Worm (Caenorhabditis elegans) whole organism, L1 larva: ENCODE results near the gene Y45G5AM.5.

Source experiments
- C34B4.2 ChIP-seq: sonication (generic microtip); optimal IDR thresholded peaks from 2 replicates; lab custom pipeline; 2017; ENCODE audit warnings: mild to moderate bottlenecking, missing genetic modification characterization, missing compliant biosample characterization
- Y116A8C.19 ChIP-seq: sonication (generic microtip); optimal IDR thresholded peaks from 2 replicates; lab custom pipeline; 2016; ENCODE audit warnings: missing compliant biosample characterization, missing genetic modification characterization, borderline replicate concordance
- aha-1 ChIP-seq: fragments of 150-350 bp; optimal IDR thresholded peaks from 2 replicates; lab custom pipeline; 2014; ENCODE audit warnings: missing biosample characterization, missing genetic modification characterization
- alr-1 ChIP-seq: fragments of 200-800 bp; sonication (Bioruptor generic); optimal IDR thresholded peaks from 2 replicates; lab custom pipeline; 2018; ENCODE audit warnings: borderline replicate concordance, mild to moderate bottlenecking, missing genetic modification characterization, missing compliant biosample characterization
- ceh-82 ChIP-seq, 3 experiments: fragments of 150-350 bp in 1 of 3; sonication (generic microtip) in 2 of 3; optimal IDR thresholded peaks; 2 replicates each; lab custom pipeline; 2014 to 2017; ENCODE audit warnings: missing biosample characterization in 3 of 3, missing genetic modification characterization in 3 of 3
- ceh-88 ChIP-seq: fragments of 200-800 bp; sonication (Bioruptor generic); IDR thresholded peaks from 2 replicates; pipeline ENCODE4 v1.3.6; 2022; ENCODE audit warnings: missing genetic modification characterization, missing compliant biosample characterization
- ceh-90 ChIP-seq: sonication (generic microtip); optimal IDR thresholded peaks from 2 replicates; lab custom pipeline; 2016; ENCODE audit warnings: missing genetic modification characterization, missing compliant biosample characterization
- ces-1 ChIP-seq: fragments of 150-350 bp; optimal IDR thresholded peaks from 2 replicates; lab custom pipeline; 2014; ENCODE audit warnings: missing biosample characterization, missing genetic modification reagents, missing genetic modification characterization
- dpl-1 ChIP-seq, 3 experiments: fragments of 150-350 bp in 2 of 3; sonication (generic microtip) in 1 of 3; optimal IDR thresholded peaks; 2 replicates each; lab custom pipeline; 2014 to 2017; ENCODE audit warnings: missing biosample characterization in 3 of 3, missing genetic modification characterization in 3 of 3, missing genetic modification reagents in 3 of 3
- dsc-1 ChIP-seq: sonication (generic microtip); optimal IDR thresholded peaks from 2 replicates; lab custom pipeline; 2016; ENCODE audit warnings: mild to moderate bottlenecking, missing genetic modification characterization, missing compliant biosample characterization
- efl-3 ChIP-seq: fragments of 200-800 bp; sonication (Bioruptor generic); optimal IDR thresholded peaks from 2 replicates; lab custom pipeline; 2018; ENCODE audit warnings: mild to moderate bottlenecking, missing genetic modification characterization, missing compliant biosample characterization
- egl-27 ChIP-seq, 2 experiments: fragments of 150-350 bp in 1 of 2; sonication (generic microtip); optimal IDR thresholded peaks; 3 replicates each; lab custom pipeline; 2017 to 2018; ENCODE audit warnings: missing biosample characterization in 2 of 2, missing genetic modification characterization in 2 of 2, missing genetic modification reagents in 2 of 2
- elt-2 ChIP-seq: sonication (generic microtip); optimal IDR thresholded peaks from 2 replicates; lab custom pipeline; 2016; ENCODE audit warnings: missing genetic modification characterization, mild to moderate bottlenecking, inconsistent platforms, missing compliant biosample characterization, missing genetic modification reagents
- elt-3 ChIP-seq, 6 experiments: fragments of 150-350 bp in 1 of 6; sonication (generic microtip); optimal IDR thresholded peaks; 2 replicates each; lab custom pipeline; 2017 to 2018; ENCODE audit warnings: missing biosample characterization in 6 of 6, missing genetic modification characterization in 6 of 6, inconsistent platforms in 1 of 6
- ets-5 ChIP-seq: fragments of 200-800 bp; sonication (Bioruptor generic); IDR thresholded peaks from 2 replicates; pipeline ENCODE4 v1.3.6; 2022; ENCODE audit warnings: missing genetic modification characterization, missing compliant biosample characterization
- fkh-4 ChIP-seq: sonication (generic microtip); optimal IDR thresholded peaks from 2 replicates; lab custom pipeline; 2016; ENCODE audit warnings: missing compliant biosample characterization, missing genetic modification characterization, borderline replicate concordance
- fkh-8 ChIP-seq: sonication (generic microtip); optimal IDR thresholded peaks from 2 replicates; lab custom pipeline; 2016; ENCODE audit warnings: mild to moderate bottlenecking, missing genetic modification characterization, missing compliant biosample characterization
- grh-1 ChIP-seq: fragments of 200-800 bp; sonication (Bioruptor generic); IDR thresholded peaks from 2 replicates; pipeline ENCODE4 v1.3.6; 2022; ENCODE audit warnings: missing genetic modification reagents, missing genetic modification characterization, missing compliant biosample characterization
- hlh-17 ChIP-seq: fragments of 200-800 bp; sonication (Bioruptor generic); optimal IDR thresholded peaks from 2 replicates; lab custom pipeline; 2018; ENCODE audit warnings: missing genetic modification characterization, mild to moderate bottlenecking, missing compliant biosample characterization, moderate library complexity, borderline replicate concordance
- hlh-4 ChIP-seq: sonication (generic microtip); optimal IDR thresholded peaks from 2 replicates; lab custom pipeline; 2016; ENCODE audit warnings: mild to moderate bottlenecking, missing genetic modification characterization, missing compliant biosample characterization
- hpl-2 ChIP-seq: fragments of 150-350 bp; optimal IDR thresholded peaks from 2 replicates; lab custom pipeline; 2014; ENCODE audit warnings: missing biosample characterization, missing genetic modification reagents, missing genetic modification characterization
- irx-1 ChIP-seq: sonication (generic microtip); optimal IDR thresholded peaks from 2 replicates; lab custom pipeline; 2016; ENCODE audit warnings: missing genetic modification characterization, missing compliant biosample characterization
- jun-1 ChIP-seq: fragments of 150-350 bp; optimal IDR thresholded peaks from 2 replicates; lab custom pipeline; 2014; ENCODE audit warnings: missing biosample characterization, missing genetic modification reagents, missing genetic modification characterization
- lin-13 ChIP-seq: fragments of 150-350 bp; optimal IDR thresholded peaks from 2 replicates; lab custom pipeline; 2014; ENCODE audit warnings: missing biosample characterization, missing genetic modification reagents, missing genetic modification characterization
- lin-14 ChIP-seq: fragments of 200-800 bp; sonication (Bioruptor generic); optimal IDR thresholded peaks from 2 replicates; lab custom pipeline; 2018; ENCODE audit warnings: mild to moderate bottlenecking, missing genetic modification characterization, moderate library complexity, missing compliant biosample characterization
- lin-15B ChIP-seq: fragments of 150-350 bp; sonication (generic microtip); optimal IDR thresholded peaks from 3 replicates; lab custom pipeline; 2014; ENCODE audit warnings: missing biosample characterization, missing genetic modification characterization
- lin-39 ChIP-seq: fragments of 150-350 bp; optimal IDR thresholded peaks from 2 replicates; lab custom pipeline; 2014; ENCODE audit warnings: missing biosample characterization, missing genetic modification reagents, missing genetic modification characterization
- lsy-2 ChIP-seq, 2 experiments: fragments of 150-350 bp; optimal IDR thresholded peaks; 2 replicates each; lab custom pipeline; 2014; ENCODE audit warnings: missing biosample characterization in 2 of 2, missing genetic modification characterization in 2 of 2
- mab-9 ChIP-seq: fragments of 200-800 bp; sonication (Bioruptor generic); IDR thresholded peaks from 2 replicates; pipeline ENCODE4 v1.3.6; 2022; ENCODE audit warnings: missing genetic modification reagents, missing genetic modification characterization, missing compliant biosample characterization
- mdl-1 ChIP-seq, 2 experiments: fragments of 150-350 bp; optimal IDR thresholded peaks; 2 replicates each; lab custom pipeline; 2014 to 2017; ENCODE audit warnings: missing biosample characterization in 2 of 2, missing genetic modification characterization in 2 of 2, inconsistent platforms in 1 of 2
- nhr-11 ChIP-seq: fragments of 150-350 bp; optimal IDR thresholded peaks from 2 replicates; lab custom pipeline; 2014; ENCODE audit warnings: missing biosample characterization, missing genetic modification characterization
- nhr-12 ChIP-seq: sonication (generic microtip); optimal IDR thresholded peaks from 2 replicates; lab custom pipeline; 2017; ENCODE audit warnings: missing biosample characterization, missing genetic modification characterization
- nhr-19 ChIP-seq: fragments of 200-800 bp; sonication (Bioruptor generic); conservative IDR thresholded peaks from 2 replicates; pipeline ENCODE4 v1.3.6; 2022; ENCODE audit warnings: missing genetic modification characterization, missing compliant biosample characterization
- nhr-237 ChIP-seq: fragments of 150-350 bp; optimal IDR thresholded peaks from 2 replicates; lab custom pipeline; 2014; ENCODE audit warnings: missing biosample characterization, missing genetic modification characterization
- nhr-47 ChIP-seq: sonication (generic microtip); optimal IDR thresholded peaks from 2 replicates; lab custom pipeline; 2016; ENCODE audit warnings: mild to moderate bottlenecking, missing genetic modification characterization, moderate library complexity, missing compliant biosample characterization
- nhr-71 ChIP-seq: sonication (generic microtip); optimal IDR thresholded peaks from 2 replicates; lab custom pipeline; 2016; ENCODE audit warnings: mild to moderate bottlenecking, missing genetic modification characterization, moderate library complexity, missing compliant biosample characterization
- nhr-76 ChIP-seq: sonication (generic microtip); optimal IDR thresholded peaks from 2 replicates; lab custom pipeline; 2017; ENCODE audit warnings: missing biosample characterization, missing genetic modification characterization
- nhr-90 ChIP-seq: sonication (generic microtip); optimal IDR thresholded peaks from 2 replicates; lab custom pipeline; 2016; ENCODE audit warnings: mild to moderate bottlenecking, missing genetic modification characterization, missing compliant biosample characterization; ENCODE audit not compliant: poor library complexity
- pag-3 ChIP-seq: sonication (generic microtip); optimal IDR thresholded peaks from 2 replicates; lab custom pipeline; 2017; ENCODE audit warnings: missing genetic modification characterization, mild to moderate bottlenecking, missing compliant biosample characterization, antibody characterized with exemption, borderline replicate concordance; ENCODE audit not compliant: insufficient read depth
- pqm-1 ChIP-seq: sonication (generic microtip); optimal IDR thresholded peaks from 3 replicates; lab custom pipeline; 2017; ENCODE audit warnings: missing biosample characterization, missing genetic modification characterization
- sox-4 ChIP-seq: sonication (generic microtip); optimal IDR thresholded peaks from 2 replicates; lab custom pipeline; 2016; ENCODE audit warnings: missing genetic modification characterization, missing compliant biosample characterization
- sptf-1 ChIP-seq: fragments of 150-350 bp; optimal IDR thresholded peaks from 2 replicates; lab custom pipeline; 2014; ENCODE audit warnings: missing biosample characterization, missing genetic modification characterization
- swsn-7 ChIP-seq: sonication (generic microtip); optimal IDR thresholded peaks from 2 replicates; lab custom pipeline; 2016; ENCODE audit warnings: missing genetic modification characterization, missing compliant biosample characterization
- tbx-2 ChIP-seq: sonication (generic microtip); optimal IDR thresholded peaks from 2 replicates; lab custom pipeline; 2016; ENCODE audit warnings: missing genetic modification characterization, missing compliant biosample characterization
- tlp-1 ChIP-seq: fragments of 150-350 bp; optimal IDR thresholded peaks from 2 replicates; lab custom pipeline; 2014; ENCODE audit warnings: missing biosample characterization, missing genetic modification characterization
- unc-130 ChIP-seq: fragments of 150-350 bp; optimal IDR thresholded peaks from 2 replicates; lab custom pipeline; 2017; ENCODE audit warnings: missing biosample characterization, missing genetic modification characterization, inconsistent platforms
- unc-30 ChIP-seq: sonication (generic microtip); optimal IDR thresholded peaks from 2 replicates; lab custom pipeline; 2017; ENCODE audit warnings: missing biosample characterization, missing genetic modification characterization
- unc-62 ChIP-seq: fragments of 150-350 bp; optimal IDR thresholded peaks from 2 replicates; lab custom pipeline; 2014; ENCODE audit warnings: missing biosample characterization, missing genetic modification reagents, missing genetic modification characterization
- ztf-11 ChIP-seq, 2 experiments: sonication (generic microtip); optimal IDR thresholded peaks; 2 replicates each; lab custom pipeline; 2016 to 2017; ENCODE audit warnings: missing genetic modification characterization in 2 of 2, missing biosample characterization in 1 of 2, missing compliant biosample characterization in 1 of 2

Y45G5AM.5 gene

ce11 chrV:4138688-4139087, 21.5 kb upstream of the Y45G5AM.5 start, which contains the start of gene lgc-29:
Gene lgc-29, plus strand, starts transcription at chrV:4138988.
- TF ChIP-seq lsy-2 (tag; optimal IDR thresholded peaks at IDR 0.05; lab: Kevin White, UChicago) = no peak
- TF ChIP-seq mdl-1 (tag; optimal IDR thresholded peaks at IDR 0.05; lab: Kevin White, UChicago) = no peak
- no peak for TF ChIP-seq pqm-1 (tag; lab: Kevin White, UChicago)
- TF ChIP-seq nhr-76 = no peak
- no peak for TF ChIP-seq pag-3 (tag; lab: Kevin White, UChicago)
- TF ChIP-seq alr-1 (tag; lab: Kevin White, UChicago) = no peak
- no peak for TF ChIP-seq aha-1 (tag; lab: Kevin White, UChicago)

DNA sequence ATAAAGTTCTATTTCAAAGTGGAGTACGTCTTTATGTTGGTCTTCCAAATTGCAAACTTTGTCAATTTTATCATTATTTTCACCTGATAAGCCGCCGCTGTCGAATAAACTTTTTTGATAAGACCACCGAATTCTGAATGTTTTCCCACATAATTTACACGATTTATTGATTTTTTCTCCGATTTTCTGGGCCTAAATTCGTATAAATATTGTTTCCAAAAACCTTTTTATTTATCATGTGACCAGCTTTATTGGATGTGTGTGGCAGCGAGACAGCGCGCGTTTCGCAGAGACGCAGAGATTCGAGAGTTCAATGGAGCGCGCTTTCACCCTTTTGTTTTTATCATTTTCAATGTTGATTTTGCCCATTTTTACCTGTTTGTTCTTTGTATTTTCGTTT, 17.2 kb upstream of the Y45G5AM.5 start:
- TF ChIP-seq nhr-237 (tag; lab: Kevin White, UChicago) = peak; percentile 28
- no peak for TF ChIP-seq C34B4.2 (tag; lab: Kevin White, UChicago)
- peak; percentile 90 for TF ChIP-seq nhr-90 (tag; lab: Kevin White, UChicago)
- peak; percentile 23 for TF ChIP-seq lin-15B (tag; lab: Kevin White, UChicago)
- TF ChIP-seq nhr-19 (GFP tag; lab: Robert Waterston, UW) = peak; percentile 90
- peak; percentile 26 for TF ChIP-seq jun-1 (tag; lab: Kevin White, UChicago)
- peak; percentile 70 for TF ChIP-seq unc-130 (tag; lab: Kevin White, UChicago)
- TF ChIP-seq ceh-82 (tag; optimal IDR thresholded peaks at IDR 0.05; lab: Kevin White, UChicago) = peak; percentile 26 to 86 (median 73)
- peak; percentile 70 for TF ChIP-seq aha-1 (tag; lab: Kevin White, UChicago)
- no peak for TF ChIP-seq hpl-2 (GFP tag; lab: Kevin White, UChicago)
- peak; percentile 63 for TF ChIP-seq fkh-4 (tag; lab: Kevin White, UChicago)
- TF ChIP-seq egl-27 (tag; optimal IDR thresholded peaks at IDR 0.05; lab: Kevin White, UChicago) = no peak
- TF ChIP-seq mdl-1 (tag; optimal IDR thresholded peaks at IDR 0.05; lab: Kevin White, UChicago) = peak in 1 of 2 experiments; percentile 85
- no peak for TF ChIP-seq efl-3 (GFP tag; lab: Kevin White, UChicago)
- peak; percentile 72 for TF ChIP-seq lin-39 (tag; lab: Kevin White, UChicago)
- peak; percentile 92 for TF ChIP-seq nhr-47 (tag; lab: Kevin White, UChicago)
- TF ChIP-seq unc-30 (tag; lab: Kevin White, UChicago) = no peak
- no peak for TF ChIP-seq nhr-12 (tag; lab: Kevin White, UChicago)
- TF ChIP-seq tlp-1 (tag; lab: Kevin White, UChicago) = no peak
- TF ChIP-seq unc-62 (GFP tag; lab: Kevin White, UChicago) = no peak
- peak; percentile 96 for TF ChIP-seq nhr-71 (tag; lab: Kevin White, UChicago)
- TF ChIP-seq mab-9 (GFP tag; lab: Robert Waterston, UW) = peak; percentile 71
- TF ChIP-seq ets-5 = no peak
- no peak for TF ChIP-seq hlh-17
- TF ChIP-seq ceh-90 = no peak
- TF ChIP-seq tbx-2 (tag; lab: Kevin White, UChicago) = peak; percentile 92
- TF ChIP-seq elt-2 (tag; lab: Kevin White, UChicago) = peak; percentile 69
- TF ChIP-seq ceh-88 (GFP tag; lab: Robert Waterston, UW) = 0 out of 2 replicates have a peak, but pooled peaks have one; percentile 36
- TF ChIP-seq lin-14 (GFP tag; lab: Kevin White, UChicago) = peak; percentile 97
- peak; percentile 92 for TF ChIP-seq swsn-7 (tag; lab: Kevin White, UChicago)
- TF ChIP-seq grh-1 = peak; percentile 68
- no peak for TF ChIP-seq sptf-1 (tag; lab: Kevin White, UChicago)
- TF ChIP-seq fkh-8 (tag; lab: Kevin White, UChicago) = peak; percentile 86
- peak; percentile 86 for TF ChIP-seq irx-1 (tag; lab: Kevin White, UChicago)
- no peak for TF ChIP-seq ces-1 (GFP tag; lab: Kevin White, UChicago)
- no peak for TF ChIP-seq hlh-4 (tag; lab: Kevin White, UChicago)
- peak; percentile 14 for TF ChIP-seq sox-4 (tag; lab: Kevin White, UChicago)
- TF ChIP-seq Y116A8C.19 = no peak
- peak; percentile 71 to 83 (median 78) for TF ChIP-seq dpl-1 (GFP tag; optimal IDR thresholded peaks at IDR 0.05; lab: Kevin White, UChicago)
- TF ChIP-seq nhr-11 (tag; lab: Kevin White, UChicago) = peak; percentile 20
- peak; percentile 80 for TF ChIP-seq lin-13 (GFP tag; lab: Kevin White, UChicago)
- TF ChIP-seq ztf-11 (tag; optimal IDR thresholded peaks at IDR 0.05; lab: Kevin White, UChicago) = peak in 1 of 2 experiments; percentile 31
- peak; percentile 95 for TF ChIP-seq dsc-1
- peak in 2 of 6 experiments; percentile 74 to 94 for TF ChIP-seq elt-3 (tag; optimal IDR thresholded peaks at IDR 0.05; lab: Kevin White, UChicago)
